Worm (Caenorhabditis elegans): ENCODE results near the gene F53F1.4.

The F53F1.4 gene

DNA sequence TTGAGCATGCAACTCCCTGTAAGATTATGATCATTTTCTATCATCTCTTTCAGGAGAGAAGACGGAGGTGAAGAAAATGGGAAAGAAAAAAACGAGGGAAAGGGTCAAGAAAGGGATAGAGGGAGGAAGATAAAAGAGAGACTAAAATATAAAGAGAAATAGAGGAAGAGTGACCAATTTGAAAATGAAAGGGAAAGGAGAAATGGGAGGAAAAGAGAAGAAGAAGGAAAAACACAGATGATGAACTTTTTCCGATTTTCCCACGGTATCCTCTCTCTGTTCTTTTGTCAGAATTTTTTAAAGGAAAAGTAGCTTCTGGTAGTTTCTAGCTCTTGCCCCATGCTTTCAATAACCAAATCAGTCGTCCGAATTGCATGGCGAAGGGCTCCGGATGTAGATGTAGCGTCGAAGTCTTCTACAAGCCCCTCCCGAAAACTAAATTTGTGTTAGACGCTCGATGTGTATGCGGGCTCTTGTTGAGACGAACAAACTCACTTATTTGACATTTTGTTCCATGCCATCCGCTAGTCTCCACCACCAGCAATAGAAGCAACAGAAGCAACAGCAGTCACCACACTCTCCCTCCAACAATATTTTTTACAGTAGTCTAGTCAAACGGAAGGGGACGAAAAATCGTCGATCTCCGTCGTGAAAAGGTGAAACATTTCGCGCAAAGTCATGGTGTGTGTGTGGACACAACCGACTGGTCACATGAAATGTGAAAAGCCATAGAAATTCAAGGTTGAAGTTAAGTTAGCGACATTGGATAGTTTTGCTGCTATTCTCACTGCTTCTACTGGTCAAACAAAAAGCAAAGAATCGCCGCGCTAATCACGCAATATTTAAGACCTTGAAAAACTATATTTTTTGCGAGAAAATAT is 19.3 kb upstream of the F53F1.4 start, which contains the start of gene somi-1 (continued):
- TF ChIP-seq sup-37 (GFP tag; optimal IDR thresholded peaks at IDR 0.05) (no peak), tbx-2 (tag; optimal IDR thresholded peaks at IDR 0.05) (no peak), unc-98 (GFP tag; IDR thresholded peaks at IDR 0.05) (no peak), ceh-88 (GFP tag; IDR thresholded peaks at IDR 0.05) (no peak; the same call in 1 of the 2 replicates), pax-3 (tag; optimal IDR thresholded peaks at IDR 0.05) (no peak), efl-3 (GFP tag; optimal IDR thresholded peaks at IDR 0.05) (no peak), dpl-1 (GFP tag; optimal IDR thresholded peaks at IDR 0.05) (no peak), sox-4 (tag; optimal IDR thresholded peaks at IDR 0.05) (no peak), pag-3 (tag; optimal IDR thresholded peaks at IDR 0.05; ENCODE audit: borderline replicate concordance, insufficient read depth) (no peak), zag-1 (tag; optimal IDR thresholded peaks at IDR 0.05) (no peak), C16A3.4 (tag; optimal IDR thresholded peaks at IDR 0.05) (no peak), jun-1 (tag; optimal IDR thresholded peaks at IDR 0.05) (no peak), isw-1 (GFP tag; IDR thresholded peaks at IDR 0.05) (no peak), Y116A8C.19 (tag; optimal IDR thresholded peaks at IDR 0.05; ENCODE audit: borderline replicate concordance) (no peak), lin-14 (GFP tag; optimal IDR thresholded peaks at IDR 0.05) (peak; percentile 53), lsy-2 (tag; optimal IDR thresholded peaks at IDR 0.05) (peak in 1 of 2 experiments; percentile 16), lin-35 (GFP tag; optimal IDR thresholded peaks at IDR 0.05) (peak in 1 of 2 experiments; percentile 1), hpl-2 (GFP tag; optimal IDR thresholded peaks at IDR 0.05) (no peak), rnt-1 (tag; optimal IDR thresholded peaks at IDR 0.05) (peak; percentile 1), ztf-4 (tag; optimal IDR thresholded peaks at IDR 0.05) (no peak), nhr-77 (tag; optimal IDR thresholded peaks at IDR 0.05) (no peak), unc-62 (GFP tag; optimal IDR thresholded peaks at IDR 0.05) (no peak), unc-86 (tag; optimal IDR thresholded peaks at IDR 0.05) (no peak), efl-1 (optimal IDR thresholded peaks at IDR 0.05) (no peak), efl-1 (GFP tag; optimal IDR thresholded peaks at IDR 0.05 in 1 of 2) (peak in 1 of 2 experiments; percentile 71), mab-9 (GFP tag; IDR thresholded peaks at IDR 0.05) (no peak), hlh-17 (GFP tag; optimal IDR thresholded peaks at IDR 0.05; ENCODE audit: borderline replicate concordance) (no peak), aly-2 (tag; optimal IDR thresholded peaks at IDR 0.05) (no peak), lin-13 (GFP tag; optimal IDR thresholded peaks at IDR 0.05) (no peak), C34B4.2 (tag; optimal IDR thresholded peaks at IDR 0.05) (no peak), nhr-76 (tag; optimal IDR thresholded peaks at IDR 0.05) (no peak), nhr-19 (GFP tag; conservative IDR thresholded peaks at IDR 0.05) (0 out of 2 replicates have a peak, but pooled peaks have one; percentile 2), vab-15 (tag; optimal IDR thresholded peaks at IDR 0.05) (no peak), nhr-47 (tag; optimal IDR thresholded peaks at IDR 0.05) (no peak), unc-30 (tag; optimal IDR thresholded peaks at IDR 0.05) (no peak)

ce11 chrV:13393333-13393803 is 17.5 kb upstream of the F53F1.4 start:
- TF ChIP-seq Y116A8C.19 (tag; optimal IDR thresholded peaks at IDR 0.05; ENCODE audit: borderline replicate concordance) = no peak
- peak; percentile 18 for TF ChIP-seq nhr-47 (tag; optimal IDR thresholded peaks at IDR 0.05)
- no peak for TF ChIP-seq ceh-88 (GFP tag; IDR thresholded peaks at IDR 0.05)
- peak; percentile 49 for TF ChIP-seq snu-23 (GFP tag; optimal IDR thresholded peaks at IDR 0.05)
- no peak for TF ChIP-seq fos-1 (tag; optimal IDR thresholded peaks at IDR 0.05)
- no peak for TF ChIP-seq ztf-4 (tag; optimal IDR thresholded peaks at IDR 0.05)
- TF ChIP-seq hlh-17 (GFP tag; optimal IDR thresholded peaks at IDR 0.05; ENCODE audit: borderline replicate concordance) = no peak
- no peak for TF ChIP-seq aly-2 (tag; optimal IDR thresholded peaks at IDR 0.05)
- TF ChIP-seq egl-27 (tag; optimal IDR thresholded peaks at IDR 0.05) = no peak
- no peak for TF ChIP-seq nhr-77 (tag; optimal IDR thresholded peaks at IDR 0.05)
- no peak for TF ChIP-seq dpl-1 (GFP tag; optimal IDR thresholded peaks at IDR 0.05)
- no peak for TF ChIP-seq grh-1 (GFP tag; IDR thresholded peaks at IDR 0.05)
- TF ChIP-seq ceh-63 (GFP tag; optimal IDR thresholded peaks at IDR 0.05) = no peak
- peak; percentile 9 to 24 for TF ChIP-seq lsy-2 (tag; optimal IDR thresholded peaks at IDR 0.05)
- no peak for TF ChIP-seq C34B4.2 (tag; optimal IDR thresholded peaks at IDR 0.05)
- no peak for TF ChIP-seq F16B12.6 (tag; optimal IDR thresholded peaks at IDR 0.05)
- TF ChIP-seq ztf-11 (tag; optimal IDR thresholded peaks at IDR 0.05) = no peak
- peak; percentile 79 for TF ChIP-seq rnt-1 (tag; optimal IDR thresholded peaks at IDR 0.05)
- peak; percentile 67 for TF ChIP-seq nhr-71 (tag; optimal IDR thresholded peaks at IDR 0.05)
- TF ChIP-seq skn-1 (tag; optimal IDR thresholded peaks at IDR 0.05) = no peak
- no peak for TF ChIP-seq nhr-11 (tag; optimal IDR thresholded peaks at IDR 0.05)
- peak; percentile 74 for TF ChIP-seq blmp-1 (tag; optimal IDR thresholded peaks at IDR 0.05)
- TF ChIP-seq fkh-10 (GFP tag; optimal IDR thresholded peaks at IDR 0.05) = no peak
- no peak for TF ChIP-seq nhr-237 (tag; optimal IDR thresholded peaks at IDR 0.05)
- no peak for TF ChIP-seq sptf-1 (tag; optimal IDR thresholded peaks at IDR 0.05)

Data from whole organism, L1 larva.